Fruit fly (Drosophila melanogaster): ENCODE measurements around the gene CG16854.

Gene CG16854

DNA sequence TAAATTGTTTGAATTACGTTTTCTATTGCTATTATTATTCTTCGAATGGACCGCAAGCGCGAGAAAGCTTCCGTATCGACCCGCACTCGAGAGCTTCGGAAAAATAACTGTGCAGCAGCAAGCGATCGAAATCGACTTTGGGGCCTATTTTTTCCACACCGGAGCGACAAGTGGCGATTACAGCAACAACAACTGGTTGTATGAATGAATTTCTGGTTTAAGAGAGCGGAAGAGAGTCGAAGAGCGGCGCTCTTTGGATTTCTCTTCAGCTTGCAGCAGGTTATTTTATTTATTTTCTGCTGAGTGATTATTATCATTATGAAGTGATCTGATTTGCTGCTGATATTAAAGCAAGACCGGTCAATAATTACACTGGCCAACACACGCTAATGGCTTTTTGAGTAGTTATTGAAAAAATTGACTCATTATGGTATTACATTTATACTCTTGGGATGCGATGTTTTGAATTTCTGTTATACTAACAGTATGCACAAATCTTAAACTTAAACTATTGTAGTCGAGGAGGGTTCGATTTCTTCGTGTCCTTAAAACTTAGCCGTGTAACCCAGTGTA is 19.5 kb upstream of the CG16854 start, which contains the start of gene Samuel:
Gene Samuel (minus strand): TSS at position 112 of the 573 bp plus-strand sequence.
- TF ChIP-seq pan (optimal IDR thresholded peaks at IDR 0.05) (no peak), EcR (GFP tag; optimal IDR thresholded peaks at IDR 0.05) (no peak), CG8478 (optimal IDR thresholded peaks at IDR 0.05) (no peak), Dll (optimal IDR thresholded peaks at IDR 0.05) (no peak), psq (optimal IDR thresholded peaks at IDR 0.05) (no peak), usp (GFP tag; optimal IDR thresholded peaks at IDR 0.05) (no peak)

DNA sequence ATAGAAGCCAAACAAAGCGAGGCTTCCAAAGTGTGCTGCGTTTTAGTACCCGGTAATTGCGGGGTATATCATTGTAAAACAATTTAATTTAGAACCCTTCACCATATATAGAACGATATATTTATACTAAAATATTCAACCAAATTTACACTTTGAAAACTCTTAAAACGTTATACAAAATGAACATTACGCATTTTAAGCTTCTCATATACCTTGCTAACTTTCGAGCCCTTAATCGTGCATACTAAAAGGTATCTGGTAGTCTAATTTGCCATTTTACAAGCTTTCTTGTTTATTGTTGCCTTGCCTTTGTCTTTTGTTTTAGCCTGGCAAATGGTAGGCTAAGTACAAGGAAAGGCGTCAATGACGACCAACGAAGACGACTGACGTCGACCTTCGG is 18.6 kb upstream of the CG16854 start:
- TF ChIP-seq Dll (optimal IDR thresholded peaks at IDR 0.05) (no peak), pan (optimal IDR thresholded peaks at IDR 0.05) (peak; percentile 73)

dm6 chr2L:11068441-11068840 is 18.1 kb upstream of the CG16854 start:
- no peak for TF ChIP-seq Dll (optimal IDR thresholded peaks at IDR 0.05)
- no peak for TF ChIP-seq usp (GFP tag; optimal IDR thresholded peaks at IDR 0.05)
- TF ChIP-seq psq (optimal IDR thresholded peaks at IDR 0.05): no peak
- TF ChIP-seq CG8478 (optimal IDR thresholded peaks at IDR 0.05): no peak
- no peak for TF ChIP-seq EcR (GFP tag; optimal IDR thresholded peaks at IDR 0.05)
- TF ChIP-seq pan (optimal IDR thresholded peaks at IDR 0.05): no peak

- no peak for TF ChIP-seq Dll (optimal IDR thresholded peaks at IDR 0.05)
These were observed 17.6 kb upstream of the CG16854 start for dm6 chr2L:11068907-11069306.

DNA sequence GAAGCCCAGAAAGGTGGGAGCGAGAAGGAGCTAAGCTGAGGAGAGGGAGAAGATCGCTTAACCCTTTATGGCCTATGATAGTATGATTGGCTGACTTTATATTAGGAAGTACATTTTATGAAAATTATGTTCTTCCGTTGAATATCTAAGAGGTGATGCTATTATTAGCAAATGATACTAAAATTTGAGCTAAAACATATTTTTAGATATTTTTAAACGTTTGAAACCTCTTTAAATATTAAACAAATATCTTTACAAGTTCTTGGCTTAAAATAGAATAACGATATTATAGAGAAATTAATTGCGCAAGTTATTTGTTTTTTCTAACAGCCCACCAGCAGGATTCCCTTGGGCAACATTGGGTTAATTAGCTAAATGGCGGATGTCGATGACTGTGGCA is 17.0 kb upstream of the CG16854 start:
- TF ChIP-seq CG8478 (optimal IDR thresholded peaks at IDR 0.05): no peak
- no peak for TF ChIP-seq Dll (optimal IDR thresholded peaks at IDR 0.05)
- TF ChIP-seq pan (optimal IDR thresholded peaks at IDR 0.05): no peak
- TF ChIP-seq psq (optimal IDR thresholded peaks at IDR 0.05): no peak
- TF ChIP-seq EcR (GFP tag; optimal IDR thresholded peaks at IDR 0.05): no peak
- TF ChIP-seq usp (GFP tag; optimal IDR thresholded peaks at IDR 0.05): no peak

- no peak for TF ChIP-seq EcR (GFP tag; optimal IDR thresholded peaks at IDR 0.05)
- TF ChIP-seq psq (optimal IDR thresholded peaks at IDR 0.05): no peak
- TF ChIP-seq CG8478 (optimal IDR thresholded peaks at IDR 0.05): no peak
- no peak for TF ChIP-seq Dll (optimal IDR thresholded peaks at IDR 0.05)
- no peak for TF ChIP-seq pan (optimal IDR thresholded peaks at IDR 0.05)
- no peak for TF ChIP-seq usp (GFP tag; optimal IDR thresholded peaks at IDR 0.05)
These were observed 15.7 kb upstream of the CG16854 start, which contains the start of gene CG14915 for dm6 chr2L:11070862-11071261. Gene CG14915, plus strand, starts transcription at chr2L:11071027.

DNA sequence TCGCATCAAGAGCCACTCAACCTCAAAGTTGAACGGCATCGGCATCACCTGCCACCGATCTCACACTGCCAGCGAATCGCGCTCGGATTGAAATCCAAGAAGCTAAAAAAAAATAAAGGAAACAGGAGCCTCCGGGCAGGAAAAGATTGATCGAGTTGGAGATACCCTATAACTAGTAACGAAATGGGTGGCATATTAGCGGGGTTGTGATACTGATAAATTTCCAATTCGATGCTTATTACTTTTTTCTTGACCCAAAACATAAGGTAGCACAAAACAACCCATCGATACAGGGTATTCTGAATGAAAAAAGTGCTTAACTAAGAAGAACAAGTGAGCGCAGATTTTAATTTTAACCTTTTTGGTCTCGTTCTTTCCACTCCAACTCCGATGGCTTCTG is 14.3 kb upstream of the CG16854 start:
- no peak for TF ChIP-seq usp (GFP tag; optimal IDR thresholded peaks at IDR 0.05)
- TF ChIP-seq CG8478 (optimal IDR thresholded peaks at IDR 0.05): no peak
- peak in 1 of 2 experiments; percentile 39 for TF ChIP-seq EcR (GFP tag; optimal IDR thresholded peaks at IDR 0.05)
- no peak for TF ChIP-seq Dll (optimal IDR thresholded peaks at IDR 0.05)
- no peak for TF ChIP-seq psq (optimal IDR thresholded peaks at IDR 0.05)
- TF ChIP-seq pan (optimal IDR thresholded peaks at IDR 0.05): peak; percentile 75

DNA sequence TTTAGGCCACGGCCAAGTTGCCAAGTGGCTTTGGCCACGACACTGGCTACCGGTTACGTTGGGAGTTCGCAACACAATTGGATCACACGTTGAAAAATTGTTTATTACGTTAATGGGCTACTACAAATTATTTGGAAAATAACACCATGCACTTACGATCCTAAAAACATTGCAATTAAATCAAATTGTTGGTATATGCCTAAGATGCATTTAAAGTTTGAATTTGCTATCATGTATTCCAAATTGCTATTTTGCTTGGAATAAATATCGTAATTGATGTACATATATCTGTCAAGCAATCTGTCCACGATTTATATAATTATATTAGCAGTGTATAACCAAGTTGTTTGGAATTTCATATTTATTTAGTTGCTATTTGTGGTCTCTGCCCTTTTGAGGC is 13.6 kb upstream of the CG16854 start:
- TF ChIP-seq usp (GFP tag; optimal IDR thresholded peaks at IDR 0.05) (no peak), pan (optimal IDR thresholded peaks at IDR 0.05) (no peak), Dll (optimal IDR thresholded peaks at IDR 0.05) (no peak), psq (optimal IDR thresholded peaks at IDR 0.05) (no peak), CG8478 (optimal IDR thresholded peaks at IDR 0.05) (no peak), EcR (GFP tag; optimal IDR thresholded peaks at IDR 0.05) (no peak)

DNA sequence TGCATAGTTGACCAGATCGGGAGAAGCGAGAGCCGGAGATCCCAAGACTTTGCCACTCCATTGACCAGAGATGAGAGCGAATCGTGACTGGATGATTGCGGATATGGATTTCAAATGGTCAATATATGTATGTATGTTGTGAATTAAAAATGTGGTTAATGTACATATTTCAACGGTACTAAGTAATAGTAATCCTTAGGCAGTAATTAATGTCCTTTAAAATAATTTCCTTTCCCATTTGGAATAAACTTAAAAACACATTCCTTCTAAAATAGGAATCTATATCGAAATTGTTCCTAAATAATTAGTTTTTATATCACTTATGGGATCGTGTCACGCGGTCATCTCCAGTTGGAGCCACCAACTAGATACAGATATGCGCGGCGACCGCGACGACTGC is 12.6 kb upstream of the CG16854 start:
- no peak for TF ChIP-seq usp (GFP tag; optimal IDR thresholded peaks at IDR 0.05)

DNA sequence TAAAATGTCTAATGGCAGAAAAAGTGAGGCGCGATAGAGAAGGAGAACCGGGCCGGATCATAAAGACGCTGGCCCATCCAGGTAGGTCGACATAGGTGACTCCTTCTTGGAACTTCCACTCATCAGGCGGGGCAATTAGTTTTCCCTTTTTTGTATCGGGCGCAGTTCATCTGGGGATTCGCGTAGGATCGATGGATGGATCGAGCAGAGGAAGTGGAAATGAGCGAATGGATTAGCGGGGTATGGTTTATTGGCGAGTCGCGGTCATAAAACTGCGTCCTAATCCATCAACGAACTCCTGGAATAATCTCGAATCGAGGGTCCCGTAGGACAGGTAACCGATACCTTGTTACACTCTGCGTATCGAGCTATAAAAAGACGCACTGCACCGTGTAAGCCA is 11.4 kb upstream of the CG16854 start, which contains the start of gene CG43725:
Gene CG43725 (plus strand): TSS at position 400 of the 400 bp plus-strand sequence.
- TF ChIP-seq psq (optimal IDR thresholded peaks at IDR 0.05): no peak
- TF ChIP-seq CG8478 (optimal IDR thresholded peaks at IDR 0.05): no peak
- no peak for TF ChIP-seq EcR (GFP tag; optimal IDR thresholded peaks at IDR 0.05)
- TF ChIP-seq pan (optimal IDR thresholded peaks at IDR 0.05): no peak
- no peak for TF ChIP-seq Dll (optimal IDR thresholded peaks at IDR 0.05)
- no peak for TF ChIP-seq usp (GFP tag; optimal IDR thresholded peaks at IDR 0.05)

- TF ChIP-seq pan (optimal IDR thresholded peaks at IDR 0.05) (no peak), CG8478 (optimal IDR thresholded peaks at IDR 0.05) (no peak), psq (optimal IDR thresholded peaks at IDR 0.05) (no peak), usp (GFP tag; optimal IDR thresholded peaks at IDR 0.05) (no peak), EcR (GFP tag; optimal IDR thresholded peaks at IDR 0.05) (no peak), Dll (optimal IDR thresholded peaks at IDR 0.05) (no peak)
These were observed 5.2 kb upstream of the CG16854 start, which contains the start of gene AstC for dm6 chr2L:11081337-11081736. Gene AstC, minus strand, starts transcription at chr2L:11081399.

- TF ChIP-seq pan (optimal IDR thresholded peaks at IDR 0.05) (no peak), psq (optimal IDR thresholded peaks at IDR 0.05) (no peak), CG8478 (optimal IDR thresholded peaks at IDR 0.05) (no peak), EcR (GFP tag; optimal IDR thresholded peaks at IDR 0.05) (no peak), usp (GFP tag; optimal IDR thresholded peaks at IDR 0.05) (no peak), Dll (optimal IDR thresholded peaks at IDR 0.05) (no peak)
These were observed 4.5 kb upstream of the CG16854 start for dm6 chr2L:11082025-11082424.

DNA sequence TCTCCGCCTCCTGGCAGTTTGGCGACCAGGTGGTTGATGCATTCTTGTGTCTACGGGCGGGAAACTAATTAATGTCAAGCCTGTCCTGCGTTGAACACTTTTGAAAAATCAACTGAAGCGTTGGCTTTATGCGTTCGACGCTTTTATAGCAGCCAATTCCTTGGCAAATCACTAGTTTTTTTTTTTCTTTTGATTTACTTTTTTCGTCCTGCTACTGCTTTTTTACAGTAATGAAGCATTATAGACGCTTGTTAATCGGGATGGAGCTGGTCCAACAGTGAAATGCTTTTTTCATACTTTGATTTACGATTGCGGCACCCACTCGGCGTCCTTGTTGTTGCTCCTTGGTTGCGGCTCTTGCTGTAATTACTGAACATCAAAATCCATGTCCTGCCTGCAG is 1.4 kb upstream of the CG16854 start, which contains the start of gene AstCC:
Gene AstCC (minus strand): TSS at position 101 of the 400 bp plus-strand sequence.
- TF ChIP-seq usp (GFP tag; optimal IDR thresholded peaks at IDR 0.05) (no peak), Dll (optimal IDR thresholded peaks at IDR 0.05) (no peak), psq (optimal IDR thresholded peaks at IDR 0.05) (no peak)

All from whole organism.